Fruit fly (Drosophila melanogaster) whole organism, embryonic: ENCODE data around the gene AstCC.

Experiments used
- Ada2b ChIP-seq: fragments of 200-800 bp; sonication (Bioruptor generic); IDR thresholded peaks from 2 replicates; pipeline ENCODE4 v1.3.6; 2022; ENCODE audit warnings: missing biosample characterization, missing genetic modification characterization
- Atf-2 ChIP-seq: fragments of 200-800 bp; sonication (Bioruptor generic); optimal IDR thresholded peaks from 2 replicates; lab custom pipeline; 2016; ENCODE audit warnings: missing biosample characterization, missing genetic modification characterization
- BEAF-32 ChIP-seq: fragments of 200-800 bp; sonication (Bioruptor generic); optimal IDR thresholded peaks from 3 replicates; lab custom pipeline; 2017; ENCODE audit warnings: missing biosample characterization, missing genetic modification characterization, mild to moderate bottlenecking, moderate library complexity, missing genetic modification reagents
- CG10654 ChIP-seq: fragments of 200-800 bp; sonication (Bioruptor generic); optimal IDR thresholded peaks from 2 replicates; lab custom pipeline; 2016; ENCODE audit warnings: missing biosample characterization, missing genetic modification characterization
- CG11093 ChIP-seq: fragments of 200-800 bp; sonication (Bioruptor generic); IDR thresholded peaks from 3 replicates; pipeline ENCODE4 v1.3.6; 2022; ENCODE audit warnings: missing biosample characterization, missing genetic modification characterization
- CG11723 ChIP-seq: fragments of 200-800 bp; sonication (Bioruptor generic); optimal IDR thresholded peaks from 2 replicates; lab custom pipeline; 2017; ENCODE audit warnings: missing biosample characterization, mild to moderate bottlenecking, missing genetic modification characterization
- CG13894 ChIP-seq: fragments of 200-800 bp; sonication (Bioruptor generic); optimal IDR thresholded peaks from 3 replicates; lab custom pipeline; 2018; ENCODE audit warnings: missing biosample characterization, mild to moderate bottlenecking, missing genetic modification characterization, moderate library complexity
- CG1529 ChIP-seq: fragments of 200-800 bp; sonication (Bioruptor generic); optimal IDR thresholded peaks from 3 replicates; lab custom pipeline; 2018; ENCODE audit warnings: missing biosample characterization, missing genetic modification characterization
- CG15479 ChIP-seq: fragments of 200-800 bp; sonication (Bioruptor generic); optimal IDR thresholded peaks from 3 replicates; lab custom pipeline; 2019; ENCODE audit warnings: missing biosample characterization, mild to moderate bottlenecking, missing genetic modification characterization, moderate library complexity
- CG16815 ChIP-seq: fragments of 200-800 bp; sonication (Bioruptor generic); optimal IDR thresholded peaks from 3 replicates; lab custom pipeline; 2017; ENCODE audit warnings: missing biosample characterization, mild to moderate bottlenecking, missing genetic modification characterization
- CG16863 ChIP-seq: fragments of 200-800 bp; sonication (Bioruptor generic); optimal IDR thresholded peaks from 3 replicates; lab custom pipeline; 2016; ENCODE audit warnings: missing biosample characterization, missing genetic modification characterization
- CG17361 ChIP-seq: fragments of 200-800 bp; sonication (Bioruptor generic); IDR thresholded peaks from 3 replicates; pipeline ENCODE4 v1.3.6; 2022; ENCODE audit warnings: missing biosample characterization, missing genetic modification characterization
- CG18262 ChIP-seq: fragments of 200-800 bp; optimal IDR thresholded peaks from 3 replicates; lab custom pipeline; 2019; ENCODE audit warnings: missing biosample characterization, mild to moderate bottlenecking, missing genetic modification characterization, moderate library complexity
- CG18764 ChIP-seq: fragments of 200-800 bp; sonication (Bioruptor generic); optimal IDR thresholded peaks from 3 replicates; lab custom pipeline; 2016; ENCODE audit warnings: missing biosample characterization, missing genetic modification characterization
- CG2129 ChIP-seq: fragments of 200-800 bp; sonication (Bioruptor generic); IDR thresholded peaks from 2 replicates; pipeline ENCODE4 v1.3.6; 2022; ENCODE audit warnings: missing biosample characterization, missing genetic modification characterization; ENCODE audit not compliant: partially characterized antibody
- CG3163 ChIP-seq: fragments of 200-800 bp; sonication (Bioruptor generic); optimal IDR thresholded peaks from 3 replicates; lab custom pipeline; 2016; ENCODE audit warnings: missing biosample characterization, missing genetic modification characterization
- CG3847 ChIP-seq: fragments of 200-800 bp; sonication (Bioruptor generic); IDR thresholded peaks from 2 replicates; pipeline ENCODE4 v1.3.6; 2022; ENCODE audit warnings: missing biosample characterization, missing genetic modification characterization
- CG4424 ChIP-seq: fragments of 200-800 bp; sonication (Bioruptor generic); optimal IDR thresholded peaks from 3 replicates; lab custom pipeline; 2016; ENCODE audit warnings: missing biosample characterization, missing genetic modification characterization
- CG6765 ChIP-seq: fragments of 200-800 bp; sonication (Bioruptor generic); optimal IDR thresholded peaks from 3 replicates; lab custom pipeline; 2017; ENCODE audit warnings: missing biosample characterization, mild to moderate bottlenecking, missing genetic modification characterization
- CG7372 ChIP-seq: fragments of 200-800 bp; sonication (Bioruptor generic); IDR thresholded peaks from 2 replicates; pipeline ENCODE4 v1.3.6; 2022; ENCODE audit warnings: missing biosample characterization, missing genetic modification characterization
- CG7786 ChIP-seq: fragments of 200-800 bp; sonication (Bioruptor generic); optimal IDR thresholded peaks from 2 replicates; lab custom pipeline; 2016; ENCODE audit warnings: missing biosample characterization, missing genetic modification characterization
- CG7987 ChIP-seq: fragments of 200-800 bp; sonication (Bioruptor generic); optimal IDR thresholded peaks from 2 replicates; lab custom pipeline; 2018; ENCODE audit warnings: missing biosample characterization, mild to moderate bottlenecking, missing genetic modification characterization, moderate library complexity
- CG8089 ChIP-seq: fragments of 200-800 bp; sonication (Bioruptor generic); optimal IDR thresholded peaks from 3 replicates; lab custom pipeline; 2016; ENCODE audit warnings: missing biosample characterization, missing genetic modification characterization
- D19A ChIP-seq: fragments of 200-800 bp; optimal IDR thresholded peaks from 3 replicates; lab custom pipeline; 2019; ENCODE audit warnings: missing biosample characterization, mild to moderate bottlenecking, missing genetic modification characterization, moderate library complexity
- Fer2 ChIP-seq: fragments of 200-800 bp; sonication (Bioruptor generic); optimal IDR thresholded peaks from 2 replicates; lab custom pipeline; 2018; ENCODE audit warnings: missing biosample characterization, mild to moderate bottlenecking, missing genetic modification characterization, moderate library complexity
- HLHmδ ChIP-seq: fragments of 200-800 bp; sonication (Bioruptor generic); optimal IDR thresholded peaks from 2 replicates; lab custom pipeline; 2018; ENCODE audit warnings: missing biosample characterization, mild to moderate bottlenecking, missing genetic modification characterization, moderate library complexity
- Hey ChIP-seq: fragments of 200-800 bp; sonication (Bioruptor generic); optimal IDR thresholded peaks from 3 replicates; lab custom pipeline; 2018; ENCODE audit warnings: missing biosample characterization, mild to moderate bottlenecking, missing genetic modification characterization
- Hmx ChIP-seq: fragments of 200-800 bp; sonication (Bioruptor generic); optimal IDR thresholded peaks from 2 replicates; lab custom pipeline; 2016; ENCODE audit warnings: missing biosample characterization, missing genetic modification characterization
- Meics ChIP-seq: fragments of 200-800 bp; sonication (Bioruptor generic); optimal IDR thresholded peaks from 2 replicates; lab custom pipeline; 2017; ENCODE audit warnings: missing biosample characterization, mild to moderate bottlenecking, missing genetic modification characterization
- NC2β ChIP-seq: fragments of 200-800 bp; sonication (Bioruptor generic); optimal IDR thresholded peaks from 2 replicates; lab custom pipeline; 2016; ENCODE audit warnings: missing biosample characterization, missing genetic modification characterization
- PHDP ChIP-seq: fragments of 200-800 bp; sonication (Bioruptor generic); optimal IDR thresholded peaks from 3 replicates; lab custom pipeline; 2018; ENCODE audit warnings: missing biosample characterization, mild to moderate bottlenecking, missing genetic modification characterization, moderate library complexity
- Side ChIP-seq: fragments of 200-800 bp; sonication (Bioruptor generic); optimal IDR thresholded peaks from 2 replicates; lab custom pipeline; 2016; ENCODE audit warnings: missing biosample characterization, missing genetic modification characterization
- bcd ChIP-seq: fragments of 200-800 bp; sonication (Bioruptor generic); optimal IDR thresholded peaks from 2 replicates; lab custom pipeline; 2017; ENCODE audit warnings: missing biosample characterization, mild to moderate bottlenecking, missing genetic modification characterization
- chn ChIP-seq: fragments of 200-800 bp; sonication (Bioruptor generic); optimal IDR thresholded peaks from 2 replicates; lab custom pipeline; 2016; ENCODE audit warnings: missing biosample characterization, missing genetic modification characterization
- exex ChIP-seq: fragments of 200-800 bp; sonication (Bioruptor generic); optimal IDR thresholded peaks from 4 replicates; lab custom pipeline; 2018; ENCODE audit warnings: missing biosample characterization, mild to moderate bottlenecking, missing genetic modification characterization, moderate library complexity
- kni ChIP-seq: fragments of 200-800 bp; sonication (Bioruptor generic); optimal IDR thresholded peaks from 3 replicates; lab custom pipeline; 2017; ENCODE audit warnings: mild to moderate bottlenecking, missing biosample characterization, missing genetic modification reagents, missing genetic modification characterization
- lab ChIP-seq: fragments of 200-800 bp; sonication (Bioruptor generic); optimal IDR thresholded peaks from 3 replicates; lab custom pipeline; 2017; ENCODE audit warnings: missing biosample characterization, missing genetic modification characterization, mild to moderate bottlenecking, moderate library complexity, missing genetic modification reagents
- p53 ChIP-seq: fragments of 200-800 bp; sonication (Bioruptor generic); optimal IDR thresholded peaks from 2 replicates; lab custom pipeline; 2016; ENCODE audit warnings: missing biosample characterization, missing genetic modification characterization
- pita ChIP-seq: fragments of 200-800 bp; sonication (Bioruptor generic); optimal IDR thresholded peaks from 2 replicates; lab custom pipeline; 2017; ENCODE audit warnings: missing biosample characterization, mild to moderate bottlenecking, missing genetic modification characterization
- pnt ChIP-seq: fragments of 200-800 bp; sonication (Bioruptor generic); optimal IDR thresholded peaks from 3 replicates; lab custom pipeline; 2016; ENCODE audit warnings: missing biosample characterization, missing genetic modification characterization
- run ChIP-seq: fragments of 200-800 bp; sonication (Bioruptor generic); optimal IDR thresholded peaks from 3 replicates; lab custom pipeline; 2018; ENCODE audit warnings: missing biosample characterization, mild to moderate bottlenecking, missing genetic modification characterization
- sens ChIP-seq: fragments of 200-800 bp; sonication (Bioruptor generic); peaks from one replicate; lab custom pipeline; 2016; ENCODE audit warnings: missing biosample characterization, missing genetic modification characterization
- slbo ChIP-seq: fragments of 200-800 bp; sonication (Bioruptor generic); IDR thresholded peaks from 2 replicates; pipeline ENCODE4 v1.3.6; 2022; ENCODE audit warnings: missing biosample characterization, missing genetic modification characterization
- slou ChIP-seq: fragments of 200-800 bp; sonication (Bioruptor generic); optimal IDR thresholded peaks from 3 replicates; lab custom pipeline; 2016; ENCODE audit warnings: missing biosample characterization, missing genetic modification characterization
- sob ChIP-seq: fragments of 200-800 bp; sonication (Bioruptor generic); IDR thresholded peaks from 2 replicates; pipeline ENCODE4 v1.3.6; 2022; ENCODE audit warnings: missing biosample characterization, missing genetic modification characterization
- stwl ChIP-seq: fragments of 200-800 bp; sonication (Bioruptor generic); optimal IDR thresholded peaks from 3 replicates; lab custom pipeline; 2018; ENCODE audit warnings: missing biosample characterization, mild to moderate bottlenecking, missing genetic modification characterization, moderate library complexity
- tio ChIP-seq: fragments of 200-800 bp; sonication (Bioruptor generic); optimal IDR thresholded peaks from 2 replicates; lab custom pipeline; 2017; ENCODE audit warnings: missing biosample characterization, missing genetic modification characterization, inconsistent platforms
- unpg ChIP-seq: fragments of 200-800 bp; sonication (Bioruptor generic); optimal IDR thresholded peaks from 3 replicates; lab custom pipeline; 2018; ENCODE audit warnings: missing biosample characterization, mild to moderate bottlenecking, missing genetic modification characterization, moderate library complexity
- yki ChIP-seq: fragments of >200 bp; optimal IDR thresholded peaks from 3 replicates; lab custom pipeline; 2018
- zen2 ChIP-seq: fragments of 200-800 bp; sonication (Bioruptor generic); IDR thresholded peaks from 3 replicates; pipeline ENCODE4 v1.3.6; 2022; ENCODE audit warnings: missing biosample characterization, missing genetic modification characterization; ENCODE audit not compliant: partially characterized antibody

AstCC gene

DNA sequence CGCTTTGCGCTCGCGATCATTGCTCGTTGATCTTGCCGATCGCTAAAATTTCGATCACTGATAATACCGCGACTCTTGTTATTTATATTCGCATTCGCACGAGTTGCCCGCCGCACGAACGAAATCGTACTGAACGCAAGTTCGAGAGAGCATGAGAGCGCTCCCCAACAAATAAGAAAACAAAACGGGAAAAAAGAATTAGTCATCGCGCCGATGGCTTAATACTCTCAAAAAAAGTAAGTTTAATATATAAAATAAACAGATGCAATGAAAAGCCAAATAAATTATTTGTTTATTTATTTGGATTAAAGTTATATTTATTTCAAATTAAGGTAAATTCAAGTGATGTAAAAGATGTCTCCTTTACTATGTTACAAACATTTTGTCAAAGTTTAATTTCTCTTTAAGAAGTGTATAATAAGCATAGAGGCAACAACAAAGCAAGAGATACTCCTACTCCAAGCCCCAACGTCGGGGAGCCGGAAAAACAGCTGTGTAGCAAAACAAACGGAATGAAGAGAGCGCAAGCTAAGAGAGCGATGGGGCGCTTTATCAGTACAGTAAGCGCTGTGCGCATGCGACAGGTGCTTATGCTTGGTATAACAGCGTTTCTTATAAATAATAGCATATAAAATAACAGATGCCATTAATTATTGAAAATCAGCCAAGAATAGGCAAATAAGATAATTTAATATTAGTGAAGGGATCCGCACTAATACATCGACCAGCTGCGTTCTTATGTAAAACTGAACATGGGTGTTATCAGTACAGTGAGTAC is 27.5 kb downstream of the AstCC start (continued):
- no peak for TF ChIP-seq HLHmδ
- TF ChIP-seq CG18262 (tag; lab: Kevin White, UChicago) = peak; percentile 92
- no peak for TF ChIP-seq pita
- no peak for TF ChIP-seq CG18764 (GFP tag; lab: Kevin White, UChicago)
- TF ChIP-seq Atf-2 (GFP tag; lab: Kevin White, UChicago) = no peak
- TF ChIP-seq CG1529 (GFP tag; lab: Kevin White, UChicago) = peak; percentile 87
- TF ChIP-seq Side (GFP tag; lab: Kevin White, UChicago) = peak; percentile 22
- peak; percentile 49 for TF ChIP-seq CG6765 (GFP tag; lab: Kevin White, UChicago)
- TF ChIP-seq CG2129 (GFP tag; lab: Robert Waterston, UW) = no peak
- peak; percentile 80 for TF ChIP-seq CG3847
- TF ChIP-seq tio (GFP tag; lab: Kevin White, UChicago) = peak; percentile 78
- TF ChIP-seq slbo (GFP tag; lab: Robert Waterston, UW) = peak; percentile 89
- TF ChIP-seq PHDP (tag; lab: Kevin White, UChicago) = peak; percentile 69
- TF ChIP-seq unpg (GFP tag; lab: Kevin White, UChicago) = peak; percentile 80
- TF ChIP-seq bcd (GFP tag; lab: Kevin White, UChicago) = peak; percentile 55
- TF ChIP-seq Ada2b = peak; percentile 64
- TF ChIP-seq pnt (GFP tag; lab: Kevin White, UChicago) = peak; percentile 84
- peak; percentile 70 for TF ChIP-seq CG16863 (GFP tag; lab: Kevin White, UChicago)
- peak; percentile 62 for TF ChIP-seq CG4424 (GFP tag; lab: Kevin White, UChicago)
- TF ChIP-seq CG7372 = peak; percentile 58
- peak; percentile 23 for TF ChIP-seq Fer2 (tag; lab: Kevin White, UChicago)
- peak; percentile 81 for TF ChIP-seq Meics (GFP tag; lab: Kevin White, UChicago)
- peak; percentile 99 for TF ChIP-seq D19A (tag; lab: Kevin White, UChicago)
- peak; percentile 58 for TF ChIP-seq CG7786 (GFP tag; lab: Kevin White, UChicago)
- TF ChIP-seq p53 = no peak
- peak; percentile 35 for TF ChIP-seq lab (GFP tag; lab: Kevin White, UChicago)
- peak; percentile 83 for TF ChIP-seq CG16815 (GFP tag; lab: Kevin White, UChicago)
- peak; percentile 77 for TF ChIP-seq chn (GFP tag; lab: Kevin White, UChicago)
- no peak for TF ChIP-seq CG15479 (GFP tag; lab: Kevin White, UChicago)
- TF ChIP-seq Hmx (GFP tag; lab: Kevin White, UChicago) = no peak
- TF ChIP-seq CG3163 (GFP tag; lab: Kevin White, UChicago) = peak; percentile 91
- peak; percentile 38 for TF ChIP-seq exex (tag; lab: Kevin White, UChicago)
- peak; percentile 62 for TF ChIP-seq sob
- no peak for TF ChIP-seq slou
- TF ChIP-seq stwl = no peak
- TF ChIP-seq CG7987 (GFP tag; lab: Kevin White, UChicago) = peak; percentile 1
- peak; percentile 97 for TF ChIP-seq sens (GFP tag; lab: Kevin White, UChicago)
- peak; percentile 31 for TF ChIP-seq CG10654 (GFP tag; lab: Kevin White, UChicago)
- peak; percentile 56 for TF ChIP-seq CG11723 (GFP tag; lab: Kevin White, UChicago)
- TF ChIP-seq BEAF-32 = no peak
- no peak for TF ChIP-seq zen2 (GFP tag; lab: Robert Waterston, UW)
- no peak for TF ChIP-seq Hey (tag; lab: Kevin White, UChicago)
- TF ChIP-seq CG13894 = no peak
- peak; percentile 54 for TF ChIP-seq CG8089 (GFP tag; lab: Kevin White, UChicago)
- no peak for TF ChIP-seq run (tag; lab: Kevin White, UChicago)
- TF ChIP-seq kni (GFP tag; lab: Kevin White, UChicago) = no peak
- TF ChIP-seq CG17361 (GFP tag; lab: Robert Waterston, UW) = peak; percentile 88
- peak; percentile 72 for TF ChIP-seq NC2β (GFP tag; lab: Kevin White, UChicago)
- peak; percentile 5 for TF ChIP-seq yki
- peak; percentile 55; the same call in 2 of the 3 replicates for TF ChIP-seq CG11093
